Worm (Caenorhabditis elegans) whole organism, young adult: Measurements from ENCODE around the gene T13G4.1.

Experiments
- D2030.7 ChIP-seq: fragments of 200-800 bp; sonication (Bioruptor generic); IDR thresholded peaks from 2 replicates; pipeline ENCODE4 v1.3.6; 2022; ENCODE audit warnings: missing genetic modification reagents, missing genetic modification characterization, missing compliant biosample characterization
- F49E8.2 ChIP-seq: sonication (generic microtip); optimal IDR thresholded peaks from 3 replicates; lab custom pipeline; 2017; ENCODE audit warnings: missing genetic modification characterization, mild to moderate bottlenecking, missing compliant biosample characterization, antibody characterized with exemption, moderate library complexity; ENCODE audit not compliant: insufficient read depth
- dpl-1 ChIP-seq: fragments of 150-350 bp; optimal IDR thresholded peaks from 2 replicates; lab custom pipeline; 2014; ENCODE audit warnings: missing biosample characterization, missing genetic modification reagents, missing genetic modification characterization
- lin-26 ChIP-seq: fragments of 200-800 bp; sonication (Bioruptor generic); IDR thresholded peaks from 2 replicates; pipeline ENCODE4 v1.3.6; 2022; ENCODE audit warnings: missing genetic modification reagents, missing genetic modification characterization, missing compliant biosample characterization
- madf-6 ChIP-seq: fragments of 200-800 bp; sonication (Bioruptor generic); IDR thresholded peaks from 2 replicates; pipeline ENCODE4 v1.3.6; 2022; ENCODE audit warnings: missing genetic modification reagents, missing genetic modification characterization, missing compliant biosample characterization
- unc-62 ChIP-seq: fragments of 150-350 bp; optimal IDR thresholded peaks from 2 replicates; lab custom pipeline; 2014; ENCODE audit warnings: missing biosample characterization, missing genetic modification reagents, missing genetic modification characterization

DNA sequence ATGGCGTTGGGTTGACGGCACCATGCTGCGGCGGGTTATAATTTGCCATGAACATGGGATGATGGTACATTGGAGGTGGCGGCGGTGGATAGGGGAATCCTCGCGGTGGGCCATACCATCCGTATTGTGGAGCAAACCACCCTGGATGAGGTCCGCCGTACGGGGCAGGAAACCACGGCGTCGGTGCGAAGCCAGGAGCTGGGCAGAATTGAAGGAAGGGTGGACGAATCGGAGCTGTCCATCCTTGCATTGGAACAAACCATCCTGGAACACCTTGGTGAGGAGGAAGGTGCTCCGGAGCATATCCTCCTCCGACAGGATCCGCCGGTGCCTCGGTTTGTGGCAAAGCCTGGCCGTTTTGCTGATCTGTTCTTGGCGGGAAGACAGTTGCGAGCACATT is 9.7 kb downstream of the T13G4.1 start:
- TF ChIP-seq unc-62 (GFP tag; lab: Kevin White, UChicago) (no peak), dpl-1 (GFP tag; lab: Kevin White, UChicago) (no peak), D2030.7 (GFP tag; lab: Robert Waterston, UW) (no peak), lin-26 (GFP tag; lab: Robert Waterston, UW) (no peak), F49E8.2 (tag; lab: Kevin White, UChicago) (no peak), madf-6 (GFP tag; lab: Robert Waterston, UW) (no peak)
